Worm (Caenorhabditis elegans): ENCODE measurements around the gene srsx-24.

srsx-24 gene

DNA sequence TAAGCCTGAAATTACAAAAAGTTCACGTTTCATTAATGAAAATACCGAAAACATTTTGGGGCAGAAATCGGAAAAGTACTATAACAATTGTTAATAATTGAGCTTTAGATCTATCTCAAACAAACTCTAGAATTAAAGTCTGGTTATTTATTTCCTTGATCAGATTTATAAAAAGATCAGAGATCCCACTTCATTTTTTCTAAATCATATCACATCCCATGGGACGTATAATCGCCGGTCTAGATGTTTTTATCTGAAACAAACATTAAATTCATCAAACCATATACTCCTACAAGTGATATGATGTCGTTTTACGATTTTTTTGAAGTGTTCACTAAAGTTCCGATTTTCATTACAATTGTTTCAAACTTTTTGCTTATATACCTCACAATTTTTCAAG lies 32.4 kb upstream of the srsx-24 start, which contains the start of gene str-41:
Gene str-41, plus strand, starts transcription at position 301 of the 400 bp plus-strand sequence.
- TF ChIP-seq elt-1 (tag; optimal IDR thresholded peaks at IDR 0.05), result no peak
- no peak for TF ChIP-seq pqm-1 (tag; optimal IDR thresholded peaks at IDR 0.05)
- no peak for TF ChIP-seq nhr-11 (tag; optimal IDR thresholded peaks at IDR 0.05)
- no peak for TF ChIP-seq hmg-11 (tag; optimal IDR thresholded peaks at IDR 0.05)
- TF ChIP-seq zag-1 (tag; optimal IDR thresholded peaks at IDR 0.05), result no peak
- no peak for TF ChIP-seq elt-2 (tag; optimal IDR thresholded peaks at IDR 0.05)
- TF ChIP-seq ceh-9 (tag; optimal IDR thresholded peaks at IDR 0.05), result no peak
- no peak for TF ChIP-seq eor-1 (tag; optimal IDR thresholded peaks at IDR 0.05)
- no peak for TF ChIP-seq aly-2 (tag; optimal IDR thresholded peaks at IDR 0.05)
- TF ChIP-seq fkh-2 (tag; optimal IDR thresholded peaks at IDR 0.05), result no peak
- no peak for TF ChIP-seq nhr-23 (tag; optimal IDR thresholded peaks at IDR 0.05)
- TF ChIP-seq lin-15B (tag; optimal IDR thresholded peaks at IDR 0.05), result no peak

DNA sequence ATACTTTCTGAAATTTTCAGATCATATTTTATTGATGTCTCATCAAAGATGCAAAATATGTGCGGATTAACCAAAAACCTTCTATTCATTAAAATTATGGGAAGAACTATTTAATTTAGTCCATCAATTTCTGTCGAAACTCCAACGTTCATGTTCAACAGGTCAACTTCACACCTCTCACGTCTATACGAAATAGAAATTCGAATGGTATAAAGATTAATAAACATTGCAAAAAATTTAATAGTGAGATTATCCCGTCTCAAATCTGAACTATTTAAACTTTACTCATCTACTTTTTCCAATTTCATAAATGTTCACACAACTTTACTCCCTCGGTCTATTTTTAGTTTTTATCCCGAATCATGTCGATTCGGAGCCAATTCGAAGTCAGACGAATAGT lies 30.3 kb upstream of the srsx-24 start, which contains the start of gene R13D7.2:
Gene R13D7.2, plus strand, starts transcription at position 301 of the 400 bp plus-strand sequence.
- TF ChIP-seq elt-2 (tag; optimal IDR thresholded peaks at IDR 0.05) (no peak), nhr-11 (tag; optimal IDR thresholded peaks at IDR 0.05) (no peak), zag-1 (tag; optimal IDR thresholded peaks at IDR 0.05) (no peak), ceh-16 (tag; optimal IDR thresholded peaks at IDR 0.05) (no peak), fkh-2 (tag; optimal IDR thresholded peaks at IDR 0.05) (no peak), egl-5 (tag; optimal IDR thresholded peaks at IDR 0.05) (no peak), nhr-23 (tag; optimal IDR thresholded peaks at IDR 0.05) (no peak), nhr-12 (tag; optimal IDR thresholded peaks at IDR 0.05) (no peak), unc-39 (tag; optimal IDR thresholded peaks at IDR 0.05) (no peak), aly-2 (tag; optimal IDR thresholded peaks at IDR 0.05) (no peak), elt-1 (tag; optimal IDR thresholded peaks at IDR 0.05) (no peak), jun-1 (tag; optimal IDR thresholded peaks at IDR 0.05) (no peak), nhr-76 (tag; optimal IDR thresholded peaks at IDR 0.05) (no peak), nhr-25 (tag; optimal IDR thresholded peaks at IDR 0.05) (no peak), ceh-28 (tag; optimal IDR thresholded peaks at IDR 0.05) (no peak), egl-27 (tag; optimal IDR thresholded peaks at IDR 0.05) (no peak), R02D3.7 (tag; optimal IDR thresholded peaks at IDR 0.05) (no peak), tbx-2 (tag; optimal IDR thresholded peaks at IDR 0.05) (no peak), ZK546.5 (tag; optimal IDR thresholded peaks at IDR 0.05) (no peak)

DNA sequence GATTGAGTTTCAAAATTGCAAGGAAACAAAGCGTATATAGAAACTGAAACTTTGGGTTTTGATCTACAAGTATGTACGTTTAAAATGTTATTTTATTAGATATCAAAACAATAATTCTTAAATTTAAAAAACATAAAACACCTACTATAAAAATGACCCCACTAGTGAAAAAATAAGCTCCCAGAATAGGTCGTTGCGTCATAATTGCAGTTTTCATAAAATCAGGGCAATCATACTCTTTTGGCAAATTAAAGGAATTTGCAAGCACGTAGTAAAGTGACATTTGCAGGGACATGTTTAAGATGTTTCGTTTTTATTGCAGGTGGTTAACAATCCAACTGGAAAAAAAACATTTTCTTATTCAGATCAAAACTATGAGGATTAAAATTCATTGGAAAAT lies 29.2 kb upstream of the srsx-24 start, which contains the start of gene srt-6:
Gene srt-6, minus strand, starts transcription at position 295 of the 400 bp plus-strand sequence.
- TF ChIP-seq ceh-82 (tag; optimal IDR thresholded peaks at IDR 0.05) (no peak), nhr-237 (tag; optimal IDR thresholded peaks at IDR 0.05) (no peak), ceh-28 (tag; optimal IDR thresholded peaks at IDR 0.05) (no peak), pha-4 (tag; optimal IDR thresholded peaks at IDR 0.05) (no peak), ceh-9 (tag; optimal IDR thresholded peaks at IDR 0.05) (no peak), nhr-43 (tag; optimal IDR thresholded peaks at IDR 0.05; ENCODE audit: poor library complexity, severe bottlenecking) (no peak)

DNA sequence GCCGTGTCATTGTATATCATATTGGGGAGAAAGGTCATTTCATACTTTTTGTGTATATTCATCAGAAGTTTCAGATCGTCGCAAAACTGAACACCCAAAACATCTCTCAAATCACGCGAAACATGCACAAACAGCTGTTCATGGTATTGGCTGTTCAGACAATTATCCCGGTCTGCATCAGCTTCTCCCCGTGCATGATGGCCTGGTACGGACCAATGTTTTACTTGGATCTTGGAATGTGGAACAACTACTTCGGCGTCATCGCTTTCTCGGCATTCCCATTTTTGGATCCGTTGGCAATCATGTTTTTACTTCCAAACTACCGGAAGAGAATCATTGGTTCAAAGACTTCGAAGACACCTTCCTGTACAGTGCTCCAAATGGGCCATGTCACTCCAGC lies 24.2 kb upstream of the srsx-24 start:
- TF ChIP-seq ceh-28 (tag; optimal IDR thresholded peaks at IDR 0.05), result no peak
- no peak for TF ChIP-seq nhr-76 (tag; optimal IDR thresholded peaks at IDR 0.05)
- TF ChIP-seq pqm-1 (tag; optimal IDR thresholded peaks at IDR 0.05), result no peak
- TF ChIP-seq ZK546.5 (tag; optimal IDR thresholded peaks at IDR 0.05), result no peak
- no peak for TF ChIP-seq hmg-11 (tag; optimal IDR thresholded peaks at IDR 0.05)
- no peak for TF ChIP-seq snpc-4 (tag; optimal IDR thresholded peaks at IDR 0.05)
- no peak for TF ChIP-seq nfya-1 (tag; optimal IDR thresholded peaks at IDR 0.05; ENCODE audit: insufficient read depth)
- TF ChIP-seq egl-27 (tag; optimal IDR thresholded peaks at IDR 0.05), result no peak
- TF ChIP-seq pha-4 (tag; optimal IDR thresholded peaks at IDR 0.05), result no peak
- TF ChIP-seq mdl-1 (tag; optimal IDR thresholded peaks at IDR 0.05), result no peak
- no peak for TF ChIP-seq ama-1 (optimal IDR thresholded peaks at IDR 0.05)
- no peak for TF ChIP-seq mml-1 (tag; optimal IDR thresholded peaks at IDR 0.05)
- TF ChIP-seq ztf-4 (tag; optimal IDR thresholded peaks at IDR 0.05), result no peak
- no peak for TF ChIP-seq nhr-25 (tag; optimal IDR thresholded peaks at IDR 0.05)
- TF ChIP-seq nhr-77 (tag; optimal IDR thresholded peaks at IDR 0.05), result no peak

DNA sequence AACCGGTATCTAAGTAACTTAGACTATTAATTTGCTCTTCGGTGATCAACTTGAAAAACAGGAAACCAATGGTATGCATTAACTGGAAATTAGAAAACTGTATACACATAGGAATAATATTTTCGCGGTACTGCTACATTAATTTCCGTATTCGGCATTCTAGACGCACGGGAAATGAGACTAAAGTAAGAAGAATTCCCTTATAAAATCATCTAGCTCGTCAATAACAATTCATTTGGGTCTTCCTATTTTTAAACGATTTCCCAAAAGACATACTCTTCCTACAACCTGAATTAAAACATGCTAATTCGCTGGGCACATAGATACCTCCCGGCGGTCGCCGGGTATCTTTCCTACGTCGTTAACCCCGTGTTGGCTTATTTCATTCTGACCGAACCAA lies 23.1 kb upstream of the srsx-24 start, which contains the start of gene srj-13:
Gene srj-13, plus strand, starts transcription at position 301 of the 400 bp plus-strand sequence.
- TF ChIP-seq lin-15B (tag; optimal IDR thresholded peaks at IDR 0.05) (no peak), unc-39 (tag; optimal IDR thresholded peaks at IDR 0.05) (no peak), daf-12 (tag; optimal IDR thresholded peaks at IDR 0.05) (no peak), nhr-25 (tag; optimal IDR thresholded peaks at IDR 0.05) (no peak), snpc-4 (tag; optimal IDR thresholded peaks at IDR 0.05) (no peak), elt-1 (tag; optimal IDR thresholded peaks at IDR 0.05) (no peak), nhr-11 (tag; optimal IDR thresholded peaks at IDR 0.05) (no peak), ceh-9 (tag; optimal IDR thresholded peaks at IDR 0.05) (no peak)

Data from whole organism, L3 larva.